Worm (Caenorhabditis elegans) whole organism, L1 larva: ENCODE results near the gene ZK1307.7.

ENCODE experiments used
- F16B12.6 ChIP-seq: fragments of 150-350 bp; optimal IDR thresholded peaks from 2 replicates; lab custom pipeline; 2014; ENCODE audit warnings: missing biosample characterization, missing genetic modification characterization
- Y116A8C.19 ChIP-seq: sonication (generic microtip); optimal IDR thresholded peaks from 2 replicates; lab custom pipeline; 2016; ENCODE audit warnings: missing compliant biosample characterization, missing genetic modification characterization, borderline replicate concordance
- alr-1 ChIP-seq: fragments of 200-800 bp; sonication (Bioruptor generic); optimal IDR thresholded peaks from 2 replicates; lab custom pipeline; 2018; ENCODE audit warnings: borderline replicate concordance, mild to moderate bottlenecking, missing genetic modification characterization, missing compliant biosample characterization
- ceh-8 ChIP-seq: fragments of 200-800 bp; sonication (Bioruptor generic); optimal IDR thresholded peaks from 2 replicates; lab custom pipeline; 2018; ENCODE audit warnings: mild to moderate bottlenecking, missing genetic modification characterization, moderate library complexity, missing compliant biosample characterization
- efl-1 ChIP-seq, 4 experiments: fragments of 150-350 bp; optimal IDR thresholded peaks in 3 of 4; peaks in 1 of 4; 1 replicate in 1 of 4; 2 replicates in 3 of 4; lab custom pipeline; 2014; ENCODE audit warnings: missing biosample characterization in 2 of 4, missing genetic modification characterization in 2 of 4, missing genetic modification reagents in 2 of 4
- efl-3 ChIP-seq: fragments of 200-800 bp; sonication (Bioruptor generic); optimal IDR thresholded peaks from 2 replicates; lab custom pipeline; 2018; ENCODE audit warnings: mild to moderate bottlenecking, missing genetic modification characterization, missing compliant biosample characterization
- egl-13 ChIP-seq: sonication (generic microtip); optimal IDR thresholded peaks from 2 replicates; lab custom pipeline; 2016; ENCODE audit warnings: missing genotype, missing genetic modification reagents, missing genetic modification characterization, missing compliant biosample characterization
- elt-3 ChIP-seq, 6 experiments: fragments of 150-350 bp in 1 of 6; sonication (generic microtip); optimal IDR thresholded peaks; 2 replicates each; lab custom pipeline; 2017 to 2018; ENCODE audit warnings: missing biosample characterization in 6 of 6, missing genetic modification characterization in 6 of 6, inconsistent platforms in 1 of 6
- fkh-10 ChIP-seq: sonication (generic microtip); optimal IDR thresholded peaks from 2 replicates; lab custom pipeline; 2017; ENCODE audit warnings: missing biosample characterization, missing genetic modification reagents, missing genetic modification characterization
- grh-1 ChIP-seq: fragments of 200-800 bp; sonication (Bioruptor generic); IDR thresholded peaks from 2 replicates; pipeline ENCODE4 v1.3.6; 2022; ENCODE audit warnings: missing genetic modification reagents, missing genetic modification characterization, missing compliant biosample characterization
- hlh-17 ChIP-seq: fragments of 200-800 bp; sonication (Bioruptor generic); optimal IDR thresholded peaks from 2 replicates; lab custom pipeline; 2018; ENCODE audit warnings: missing genetic modification characterization, mild to moderate bottlenecking, missing compliant biosample characterization, moderate library complexity, borderline replicate concordance
- hlh-4 ChIP-seq: sonication (generic microtip); optimal IDR thresholded peaks from 2 replicates; lab custom pipeline; 2016; ENCODE audit warnings: mild to moderate bottlenecking, missing genetic modification characterization, missing compliant biosample characterization
- hpl-2 ChIP-seq: fragments of 150-350 bp; optimal IDR thresholded peaks from 2 replicates; lab custom pipeline; 2014; ENCODE audit warnings: missing biosample characterization, missing genetic modification reagents, missing genetic modification characterization
- irx-1 ChIP-seq: sonication (generic microtip); optimal IDR thresholded peaks from 2 replicates; lab custom pipeline; 2016; ENCODE audit warnings: missing genetic modification characterization, missing compliant biosample characterization
- jun-1 ChIP-seq: fragments of 150-350 bp; optimal IDR thresholded peaks from 2 replicates; lab custom pipeline; 2014; ENCODE audit warnings: missing biosample characterization, missing genetic modification reagents, missing genetic modification characterization
- lin-13 ChIP-seq: fragments of 150-350 bp; optimal IDR thresholded peaks from 2 replicates; lab custom pipeline; 2014; ENCODE audit warnings: missing biosample characterization, missing genetic modification reagents, missing genetic modification characterization
- lin-14 ChIP-seq: fragments of 200-800 bp; sonication (Bioruptor generic); optimal IDR thresholded peaks from 2 replicates; lab custom pipeline; 2018; ENCODE audit warnings: mild to moderate bottlenecking, missing genetic modification characterization, moderate library complexity, missing compliant biosample characterization
- lin-15B ChIP-seq: fragments of 150-350 bp; sonication (generic microtip); optimal IDR thresholded peaks from 3 replicates; lab custom pipeline; 2014; ENCODE audit warnings: missing biosample characterization, missing genetic modification characterization
- lin-35 ChIP-seq, 2 experiments: fragments of 150-350 bp; optimal IDR thresholded peaks; 2 replicates each; lab custom pipeline; 2014; ENCODE audit warnings: missing biosample characterization in 2 of 2, missing genetic modification characterization in 2 of 2, missing genetic modification reagents in 2 of 2
- lsy-2 ChIP-seq, 2 experiments: fragments of 150-350 bp; optimal IDR thresholded peaks; 2 replicates each; lab custom pipeline; 2014; ENCODE audit warnings: missing biosample characterization in 2 of 2, missing genetic modification characterization in 2 of 2
- mab-9 ChIP-seq: fragments of 200-800 bp; sonication (Bioruptor generic); IDR thresholded peaks from 2 replicates; pipeline ENCODE4 v1.3.6; 2022; ENCODE audit warnings: missing genetic modification reagents, missing genetic modification characterization, missing compliant biosample characterization
- mdl-1 ChIP-seq, 2 experiments: fragments of 150-350 bp; optimal IDR thresholded peaks; 2 replicates each; lab custom pipeline; 2014 to 2017; ENCODE audit warnings: missing biosample characterization in 2 of 2, missing genetic modification characterization in 2 of 2, inconsistent platforms in 1 of 2
- mep-1 ChIP-seq: fragments of 150-350 bp; optimal IDR thresholded peaks from 2 replicates; lab custom pipeline; 2014; ENCODE audit warnings: missing biosample characterization, missing genetic modification characterization
- nhr-19 ChIP-seq: fragments of 200-800 bp; sonication (Bioruptor generic); conservative IDR thresholded peaks from 2 replicates; pipeline ENCODE4 v1.3.6; 2022; ENCODE audit warnings: missing genetic modification characterization, missing compliant biosample characterization
- nhr-237 ChIP-seq: fragments of 150-350 bp; optimal IDR thresholded peaks from 2 replicates; lab custom pipeline; 2014; ENCODE audit warnings: missing biosample characterization, missing genetic modification characterization
- nhr-28 ChIP-seq: fragments of 150-350 bp; optimal IDR thresholded peaks from 2 replicates; lab custom pipeline; 2014; ENCODE audit warnings: missing biosample characterization, missing genetic modification characterization
- nhr-76 ChIP-seq: sonication (generic microtip); optimal IDR thresholded peaks from 2 replicates; lab custom pipeline; 2017; ENCODE audit warnings: missing biosample characterization, missing genetic modification characterization
- nhr-77 ChIP-seq: fragments of 150-350 bp; optimal IDR thresholded peaks from 2 replicates; lab custom pipeline; 2014; ENCODE audit warnings: missing biosample characterization, missing genetic modification characterization
- nhr-84 ChIP-seq: sonication (generic microtip); optimal IDR thresholded peaks from 2 replicates; lab custom pipeline; 2017; ENCODE audit warnings: missing biosample characterization, missing genetic modification characterization
- nhr-85 ChIP-seq: sonication (generic microtip); peaks from one replicate; lab custom pipeline; 2016; ENCODE audit warnings: missing genetic modification characterization, inconsistent platforms, missing compliant biosample characterization
- nhr-90 ChIP-seq: sonication (generic microtip); optimal IDR thresholded peaks from 2 replicates; lab custom pipeline; 2016; ENCODE audit warnings: mild to moderate bottlenecking, missing genetic modification characterization, missing compliant biosample characterization; ENCODE audit not compliant: poor library complexity
- pag-3 ChIP-seq: sonication (generic microtip); optimal IDR thresholded peaks from 2 replicates; lab custom pipeline; 2017; ENCODE audit warnings: missing genetic modification characterization, mild to moderate bottlenecking, missing compliant biosample characterization, antibody characterized with exemption, borderline replicate concordance; ENCODE audit not compliant: insufficient read depth
- pax-3 ChIP-seq: fragments of 200-800 bp; sonication (Bioruptor generic); optimal IDR thresholded peaks from 2 replicates; lab custom pipeline; 2018; ENCODE audit warnings: mild to moderate bottlenecking, missing genetic modification characterization, moderate library complexity, missing compliant biosample characterization
- pqm-1 ChIP-seq: sonication (generic microtip); optimal IDR thresholded peaks from 3 replicates; lab custom pipeline; 2017; ENCODE audit warnings: missing biosample characterization, missing genetic modification characterization
- rnt-1 ChIP-seq: sonication (generic microtip); optimal IDR thresholded peaks from 2 replicates; lab custom pipeline; 2016; ENCODE audit warnings: mild to moderate bottlenecking, missing genetic modification characterization, moderate library complexity, missing compliant biosample characterization
- snu-23 ChIP-seq: sonication (generic microtip); optimal IDR thresholded peaks from 2 replicates; lab custom pipeline; 2016; ENCODE audit warnings: missing genetic modification characterization, missing compliant biosample characterization
- swsn-7 ChIP-seq: sonication (generic microtip); optimal IDR thresholded peaks from 2 replicates; lab custom pipeline; 2016; ENCODE audit warnings: missing genetic modification characterization, missing compliant biosample characterization
- unc-30 ChIP-seq: sonication (generic microtip); optimal IDR thresholded peaks from 2 replicates; lab custom pipeline; 2017; ENCODE audit warnings: missing biosample characterization, missing genetic modification characterization
- unc-98 ChIP-seq: fragments of 200-800 bp; sonication (Bioruptor generic); IDR thresholded peaks from 2 replicates; pipeline ENCODE4 v1.3.6; 2022; ENCODE audit warnings: missing genetic modification characterization, missing compliant biosample characterization
- xbp-1 ChIP-seq: sonication (generic microtip); optimal IDR thresholded peaks from 2 replicates; lab custom pipeline; 2016; ENCODE audit warnings: missing genetic modification characterization, missing compliant biosample characterization
- zag-1 ChIP-seq: fragments of 150-350 bp; optimal IDR thresholded peaks from 2 replicates; lab custom pipeline; 2014; ENCODE audit warnings: missing biosample characterization, missing genetic modification characterization
- zip-4 ChIP-seq: fragments of 200-800 bp; sonication (Bioruptor generic); optimal IDR thresholded peaks from 2 replicates; lab custom pipeline; 2018; ENCODE audit warnings: mild to moderate bottlenecking, missing genetic modification characterization, moderate library complexity, missing compliant biosample characterization

Gene ZK1307.7

DNA sequence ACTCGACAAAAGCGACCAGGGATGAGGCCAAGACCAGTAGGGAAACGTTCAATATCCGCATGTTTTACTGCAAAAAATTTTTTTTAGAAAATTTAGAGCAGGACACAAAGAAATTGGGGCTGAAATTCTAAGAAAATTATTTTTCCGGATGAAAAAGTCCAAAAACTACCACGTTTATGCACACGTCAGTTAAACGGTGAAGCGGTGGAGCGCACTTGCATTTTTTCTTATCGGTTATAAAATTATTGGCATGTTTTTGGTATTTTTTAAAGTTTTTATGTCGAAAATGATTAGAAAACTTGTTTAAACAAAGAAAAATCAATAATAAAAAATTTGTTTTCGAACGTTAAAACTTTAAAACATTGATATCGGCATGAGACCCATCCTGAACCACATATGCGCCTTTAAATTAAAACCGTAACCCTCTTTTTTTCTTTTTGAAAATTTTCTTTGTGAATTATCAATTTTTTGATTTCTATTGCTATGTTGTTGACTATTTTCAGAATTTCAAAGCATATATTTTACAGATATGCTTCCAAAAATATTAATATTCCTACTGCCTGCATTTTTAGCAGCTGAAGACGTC is 12.2 kb upstream of the ZK1307.7 start, which contains the start of the genes dnj-20 and ZK1307.8 (continued):
- TF ChIP-seq jun-1 (tag; lab: Kevin White, UChicago) (no peak), unc-98 (GFP tag; lab: Robert Waterston, UW) (no peak), lin-35 (GFP tag; optimal IDR thresholded peaks at IDR 0.05; lab: Kevin White, UChicago) (peak in 1 of 2 experiments; percentile 25), ceh-8 (no peak), zag-1 (tag; lab: Kevin White, UChicago) (no peak), efl-1 (optimal IDR thresholded peaks at IDR 0.05; lab: Kevin White, UChicago) (peak in 1 of 2 experiments; percentile 26), efl-1 (GFP tag; optimal IDR thresholded peaks at IDR 0.05 in 1 of 2; lab: Kevin White, UChicago) (peak; percentile 9 to 12), efl-3 (no peak), alr-1 (tag; lab: Kevin White, UChicago) (no peak), grh-1 (no peak), irx-1 (tag; lab: Kevin White, UChicago) (no peak), lin-14 (GFP tag; lab: Kevin White, UChicago) (peak; percentile 19), elt-3 (tag; optimal IDR thresholded peaks at IDR 0.05; lab: Kevin White, UChicago) (peak in 1 of 6 experiments; percentile 33)

DNA sequence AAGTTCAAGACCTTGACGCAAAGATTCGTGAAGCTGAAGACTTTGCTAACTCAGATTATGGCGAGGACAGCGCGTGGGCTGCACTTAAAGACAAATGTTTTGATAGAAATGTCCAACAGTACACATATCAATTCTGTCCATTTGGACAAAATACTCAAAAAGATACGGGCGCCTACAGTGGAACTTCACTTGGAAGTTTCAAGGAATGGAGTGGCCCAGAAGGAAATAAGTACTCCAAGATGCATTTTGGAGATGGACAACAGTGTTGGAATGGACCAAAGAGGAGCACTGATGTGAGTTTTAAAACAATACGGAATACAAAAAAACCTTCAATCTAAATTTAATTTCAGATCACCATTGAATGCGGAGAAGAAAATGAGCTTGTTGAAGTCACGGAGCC is 10.5 kb upstream of the ZK1307.7 start:
- TF ChIP-seq nhr-237 (tag; lab: Kevin White, UChicago): no peak

DNA sequence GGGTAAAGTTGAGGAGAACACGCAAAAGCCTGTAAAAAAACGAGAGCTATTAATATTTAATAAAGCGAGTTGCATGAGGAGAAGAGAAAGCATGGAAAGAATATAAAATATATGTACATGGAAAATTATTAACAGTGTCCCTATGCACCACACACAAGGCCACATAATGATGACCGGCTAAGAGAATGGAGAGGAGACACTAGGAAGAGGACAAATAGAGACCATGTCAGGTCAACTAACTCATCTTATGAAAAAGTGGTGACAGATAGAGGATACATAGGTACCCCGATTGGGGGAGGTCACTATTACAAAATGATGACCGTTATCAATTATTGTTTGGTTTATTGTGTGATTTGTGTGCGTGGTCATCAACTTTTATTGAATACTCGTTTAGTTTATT is 8.0 kb downstream of the ZK1307.7 start, which contains the start of gene fzr-1:
TSS of gene fzr-1 (minus strand) at position 29 of the 400 bp plus-strand sequence.
- TF ChIP-seq unc-30 (tag; lab: Kevin White, UChicago): no peak
- TF ChIP-seq xbp-1 (tag; lab: Kevin White, UChicago): no peak
- no peak for TF ChIP-seq pqm-1 (tag; lab: Kevin White, UChicago)
- TF ChIP-seq pax-3 (tag; lab: Kevin White, UChicago): no peak
- no peak for TF ChIP-seq egl-13 (tag; lab: Kevin White, UChicago)
- no peak for TF ChIP-seq Y116A8C.19 (tag; lab: Kevin White, UChicago)
- TF ChIP-seq snu-23 (GFP tag; lab: Kevin White, UChicago): no peak
- no peak for TF ChIP-seq pag-3 (tag; lab: Kevin White, UChicago)
- TF ChIP-seq fkh-10 (GFP tag; lab: Kevin White, UChicago): no peak
- TF ChIP-seq nhr-76 (tag; lab: Kevin White, UChicago): no peak
- TF ChIP-seq hlh-17 (GFP tag; lab: Kevin White, UChicago): no peak
- no peak for TF ChIP-seq nhr-77 (tag; lab: Kevin White, UChicago)

DNA sequence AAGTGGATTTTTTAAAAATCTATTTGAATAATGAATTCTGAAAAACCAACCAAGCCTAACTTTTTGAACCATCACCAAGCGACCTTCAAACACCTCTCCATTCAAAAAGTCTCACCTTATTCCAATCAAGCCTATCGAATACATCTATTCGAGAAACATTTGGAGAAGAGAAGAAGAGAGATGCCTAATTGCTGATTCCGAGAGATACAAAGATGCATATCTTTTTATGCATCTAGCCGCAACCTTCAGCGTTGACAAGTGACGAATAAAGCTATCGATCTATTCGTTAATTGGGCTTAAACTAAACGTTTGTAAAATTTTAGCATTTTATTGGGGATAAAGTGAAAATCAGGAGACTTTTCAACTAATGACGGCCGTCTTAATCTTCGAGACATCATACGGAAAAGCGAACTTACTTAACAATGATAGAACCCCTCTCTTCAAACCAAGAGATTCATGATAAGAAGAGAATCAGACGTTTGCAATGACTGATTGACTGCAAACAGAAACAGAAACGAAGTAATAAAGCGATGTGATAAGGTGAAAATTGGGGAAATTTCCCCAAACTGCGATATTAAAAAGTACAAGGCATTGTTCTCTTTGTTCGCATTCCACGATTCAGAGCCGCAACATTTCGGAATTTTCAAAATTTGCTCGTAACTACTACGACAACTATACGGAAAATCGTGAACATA is 8.7 kb downstream of the ZK1307.7 start:
- TF ChIP-seq fkh-10 (GFP tag; lab: Kevin White, UChicago) (no peak), lsy-2 (tag; optimal IDR thresholded peaks at IDR 0.05; lab: Kevin White, UChicago) (no peak), nhr-28 (tag; lab: Kevin White, UChicago) (no peak), pax-3 (tag; lab: Kevin White, UChicago) (no peak), lin-14 (GFP tag; lab: Kevin White, UChicago) (peak; percentile 50), nhr-19 (GFP tag; lab: Robert Waterston, UW) (no peak), unc-98 (GFP tag; lab: Robert Waterston, UW) (no peak), nhr-84 (no peak), rnt-1 (tag; lab: Kevin White, UChicago) (peak; percentile 49), alr-1 (tag; lab: Kevin White, UChicago) (no peak), swsn-7 (tag; lab: Kevin White, UChicago) (no peak), grh-1 (no peak), mab-9 (GFP tag; lab: Robert Waterston, UW) (no peak), F16B12.6 (tag; lab: Kevin White, UChicago) (no peak), nhr-85 (tag; lab: Kevin White, UChicago) (peak; percentile 83), jun-1 (tag; lab: Kevin White, UChicago) (no peak), elt-3 (tag; optimal IDR thresholded peaks at IDR 0.05; lab: Kevin White, UChicago) (peak in 1 of 6 experiments; percentile 24), mdl-1 (tag; optimal IDR thresholded peaks at IDR 0.05; lab: Kevin White, UChicago) (no peak), hlh-4 (no peak), hpl-2 (GFP tag; lab: Kevin White, UChicago) (no peak), pag-3 (tag; lab: Kevin White, UChicago) (no peak), mep-1 (tag; lab: Kevin White, UChicago) (peak; percentile 48), egl-13 (tag; lab: Kevin White, UChicago) (no peak), efl-3 (no peak), lin-15B (tag; lab: Kevin White, UChicago) (no peak), zip-4 (no peak), nhr-90 (tag; lab: Kevin White, UChicago) (no peak), lin-13 (no peak)
